Worm (Caenorhabditis elegans) whole organism, L4 larva: ENCODE results near the gene rnh-1.2.

Experiments
- F37D6.2 ChIP-seq: sonication (generic microtip); optimal IDR thresholded peaks from 2 replicates; lab custom pipeline; 2016; ENCODE audit warnings: mild to moderate bottlenecking, missing genetic modification characterization, missing compliant biosample characterization
- ceh-82 ChIP-seq: sonication (generic microtip); optimal IDR thresholded peaks from 2 replicates; lab custom pipeline; 2017; ENCODE audit warnings: missing biosample characterization, missing genetic modification characterization
- fkh-10 ChIP-seq: fragments of 150-350 bp; optimal IDR thresholded peaks from 2 replicates; lab custom pipeline; 2014; ENCODE audit warnings: missing biosample characterization, missing genetic modification reagents, missing genetic modification characterization
- jun-1 ChIP-seq: fragments of 150-350 bp; optimal IDR thresholded peaks from 2 replicates; lab custom pipeline; 2014; ENCODE audit warnings: missing biosample characterization, missing genetic modification reagents, missing genetic modification characterization
- lsy-2 ChIP-seq, 2 experiments: fragments of 150-350 bp in 1 of 2; sonication (generic microtip) in 1 of 2; optimal IDR thresholded peaks; 2 replicates each; lab custom pipeline; 2014 to 2017; ENCODE audit warnings: missing biosample characterization in 2 of 2, missing genetic modification characterization in 2 of 2
- mxl-2 ChIP-seq: fragments of 200-800 bp; sonication (Bioruptor generic); conservative IDR thresholded peaks from 2 replicates; pipeline ENCODE4 v1.3.6; 2022; ENCODE audit warnings: missing genetic modification reagents, missing genetic modification characterization, missing compliant biosample characterization
- nhr-25 ChIP-seq: sonication (generic microtip); optimal IDR thresholded peaks from 2 replicates; lab custom pipeline; 2017; ENCODE audit warnings: missing genetic modification characterization, mild to moderate bottlenecking, missing compliant biosample characterization, antibody characterized with exemption, moderate library complexity, borderline replicate concordance; ENCODE audit not compliant: insufficient read depth
- rbr-2 ChIP-seq: sonication (generic microtip); optimal IDR thresholded peaks from 2 replicates; lab custom pipeline; 2016; ENCODE audit warnings: missing genotype, missing genetic modification characterization, missing compliant biosample characterization
- skn-1 ChIP-seq: fragments of 150-350 bp; optimal IDR thresholded peaks from 2 replicates; lab custom pipeline; 2014; ENCODE audit warnings: missing biosample characterization, missing genetic modification characterization
- spr-1 ChIP-seq: sonication (generic microtip); optimal IDR thresholded peaks from 2 replicates; lab custom pipeline; 2016; ENCODE audit warnings: mild to moderate bottlenecking, missing genetic modification characterization, missing compliant biosample characterization

ce11 chrII:9807519-9807972 lies 34.3 kb downstream of the rnh-1.2 start, which contains the start of gene cyp-13A8:
- TF ChIP-seq rbr-2 (no peak), jun-1 (tag; lab: Kevin White, UChicago) (no peak), nhr-25 (tag; lab: Kevin White, UChicago) (no peak), F37D6.2 (tag; lab: Kevin White, UChicago) (no peak), lsy-2 (tag; optimal IDR thresholded peaks at IDR 0.05; lab: Kevin White, UChicago) (no peak), fkh-10 (no peak), spr-1 (tag; lab: Kevin White, UChicago) (no peak), ceh-82 (tag; lab: Kevin White, UChicago) (no peak), skn-1 (no peak), mxl-2 (GFP tag; lab: Robert Waterston, UW) (no peak)
